Fruit fly (Drosophila melanogaster) whole organism, embryonic: Measurements from ENCODE around the gene CG15514.

Source experiments
- Abd-B ChIP-seq: fragments of 200-800 bp; sonication (Bioruptor generic); optimal IDR thresholded peaks from 2 replicates; lab custom pipeline; 2018; ENCODE audit warnings: missing biosample characterization, mild to moderate bottlenecking, missing genetic modification characterization, moderate library complexity
- Aef1 ChIP-seq: fragments of 200-800 bp; sonication (Bioruptor generic); IDR thresholded peaks from 3 replicates; pipeline ENCODE4 v1.3.6; 2022; ENCODE audit warnings: missing biosample characterization, missing genetic modification characterization
- Antp ChIP-seq: fragments of 200-800 bp; sonication (Bioruptor generic); optimal IDR thresholded peaks from 3 replicates; lab custom pipeline; 2016; ENCODE audit warnings: missing biosample characterization, missing genetic modification characterization
- Atf-2 ChIP-seq: fragments of 200-800 bp; sonication (Bioruptor generic); optimal IDR thresholded peaks from 2 replicates; lab custom pipeline; 2016; ENCODE audit warnings: missing biosample characterization, missing genetic modification characterization
- CG10267 ChIP-seq: fragments of 200-800 bp; sonication (Bioruptor generic); optimal IDR thresholded peaks from 2 replicates; lab custom pipeline; 2018; ENCODE audit warnings: missing biosample characterization, mild to moderate bottlenecking, missing genetic modification characterization, moderate library complexity
- CG10979 ChIP-seq: fragments of 200-800 bp; sonication (Bioruptor generic); optimal IDR thresholded peaks from 2 replicates; lab custom pipeline; 2018; ENCODE audit warnings: missing biosample characterization, mild to moderate bottlenecking, missing genetic modification characterization, moderate library complexity
- CG12299 ChIP-seq: fragments of 200-800 bp; sonication (Bioruptor generic); optimal IDR thresholded peaks from 2 replicates; lab custom pipeline; 2018; ENCODE audit warnings: missing biosample characterization, mild to moderate bottlenecking, missing genetic modification characterization
- CG12769 ChIP-seq: fragments of 200-800 bp; sonication (Bioruptor generic); optimal IDR thresholded peaks from 2 replicates; lab custom pipeline; 2019; ENCODE audit warnings: missing biosample characterization, mild to moderate bottlenecking, missing genetic modification characterization, moderate library complexity
- CG2120 ChIP-seq: fragments of 200-800 bp; sonication (Bioruptor generic); optimal IDR thresholded peaks from 3 replicates; lab custom pipeline; 2016; ENCODE audit warnings: missing biosample characterization, missing genetic modification characterization
- CG2199 ChIP-seq: fragments of 200-800 bp; sonication (Bioruptor generic); IDR thresholded peaks from 3 replicates; pipeline ENCODE4 v1.3.6; 2022; ENCODE audit warnings: missing biosample characterization, missing genetic modification characterization
- CG3065 ChIP-seq: fragments of 200-800 bp; sonication (Bioruptor generic); optimal IDR thresholded peaks from 2 replicates; lab custom pipeline; 2016; ENCODE audit warnings: missing biosample characterization, missing genetic modification characterization
- CG31365 ChIP-seq: fragments of 200-800 bp; sonication (Bioruptor generic); optimal IDR thresholded peaks from 2 replicates; lab custom pipeline; 2018; ENCODE audit warnings: missing biosample characterization, mild to moderate bottlenecking, missing genetic modification characterization
- CG32772 ChIP-seq: fragments of 200-800 bp; sonication (Bioruptor generic); IDR thresholded peaks from 2 replicates; pipeline ENCODE4 v1.3.6; 2022; ENCODE audit warnings: missing biosample characterization, missing genetic modification characterization
- CG3847 ChIP-seq: fragments of 200-800 bp; sonication (Bioruptor generic); IDR thresholded peaks from 2 replicates; pipeline ENCODE4 v1.3.6; 2022; ENCODE audit warnings: missing biosample characterization, missing genetic modification characterization
- CG4404 ChIP-seq: fragments of 200-800 bp; sonication (Bioruptor generic); IDR thresholded peaks from 2 replicates; pipeline ENCODE4 v1.3.6; 2022; ENCODE audit warnings: missing biosample characterization, missing genetic modification characterization
- CG4854 ChIP-seq: fragments of 200-800 bp; sonication (Bioruptor generic); optimal IDR thresholded peaks from 2 replicates; lab custom pipeline; 2016; ENCODE audit warnings: missing biosample characterization, missing genetic modification characterization, inconsistent platforms
- CG6689 ChIP-seq: fragments of 200-800 bp; sonication (Bioruptor generic); IDR thresholded peaks from 2 replicates; pipeline ENCODE4 v1.3.6; 2022; ENCODE audit warnings: missing biosample characterization, missing genetic modification characterization
- CG7271 ChIP-seq: fragments of 200-800 bp; sonication (Bioruptor generic); optimal IDR thresholded peaks from 2 replicates; lab custom pipeline; 2018; ENCODE audit warnings: missing biosample characterization, mild to moderate bottlenecking, missing genetic modification characterization, moderate library complexity
- CG7357 ChIP-seq: fragments of 200-800 bp; sonication (Bioruptor generic); IDR thresholded peaks from 3 replicates; pipeline ENCODE4 v1.3.6; 2022; ENCODE audit warnings: missing biosample characterization, missing genetic modification characterization
- CG9932 ChIP-seq: fragments of 200-800 bp; sonication (Bioruptor generic); IDR thresholded peaks from 2 replicates; pipeline ENCODE4 v1.3.6; 2022; ENCODE audit warnings: missing biosample characterization, missing genetic modification characterization
- Dek ChIP-seq: fragments of 200-800 bp; sonication (Bioruptor generic); optimal IDR thresholded peaks from 3 replicates; lab custom pipeline; 2019; ENCODE audit warnings: missing biosample characterization, mild to moderate bottlenecking, missing genetic modification characterization, moderate library complexity
- ERR ChIP-seq: fragments of 200-800 bp; sonication (Bioruptor generic); optimal IDR thresholded peaks from 2 replicates; lab custom pipeline; 2016; ENCODE audit warnings: missing biosample characterization, missing genetic modification characterization
- Ets65A ChIP-seq: fragments of 200-800 bp; sonication (Bioruptor generic); peaks from one replicate; lab custom pipeline; 2016; ENCODE audit warnings: missing biosample characterization, missing genetic modification characterization
- Gug ChIP-seq: fragments of 200-800 bp; sonication (Bioruptor generic); IDR thresholded peaks from 4 replicates; pipeline ENCODE4 v1.3.6; 2022; ENCODE audit warnings: missing biosample characterization, missing genetic modification characterization
- Hmx ChIP-seq: fragments of 200-800 bp; sonication (Bioruptor generic); optimal IDR thresholded peaks from 2 replicates; lab custom pipeline; 2016; ENCODE audit warnings: missing biosample characterization, missing genetic modification characterization
- Mad ChIP-seq: fragments of 200-800 bp; sonication (Bioruptor generic); optimal IDR thresholded peaks from 2 replicates; lab custom pipeline; 2016; ENCODE audit warnings: missing biosample characterization, missing genetic modification characterization
- Med ChIP-seq: fragments of 200-800 bp; sonication (Bioruptor generic); peaks from one replicate; lab custom pipeline; 2016; ENCODE audit warnings: missing biosample characterization, missing genetic modification characterization, mild to moderate bottlenecking, inconsistent platforms, moderate library complexity
- Myb ChIP-seq: fragments of 200-800 bp; sonication (Bioruptor generic); optimal IDR thresholded peaks from 2 replicates; lab custom pipeline; 2016; ENCODE audit warnings: missing biosample characterization, missing genetic modification characterization
- Nf-YA ChIP-seq: fragments of 200-800 bp; sonication (Bioruptor generic); IDR thresholded peaks from 2 replicates; pipeline ENCODE4 v1.3.6; 2022; ENCODE audit warnings: missing biosample characterization, missing genetic modification characterization
- Poxn ChIP-seq: fragments of 200-800 bp; sonication (Bioruptor generic); IDR thresholded peaks from 2 replicates; pipeline ENCODE4 v1.3.6; 2022; ENCODE audit warnings: missing biosample characterization, missing genetic modification characterization
- Ptx1 ChIP-seq: fragments of 200-800 bp; sonication (Bioruptor generic); IDR thresholded peaks from 2 replicates; pipeline ENCODE4 v1.3.6; 2022; ENCODE audit warnings: missing biosample characterization, missing genetic modification characterization
- Side ChIP-seq: fragments of 200-800 bp; sonication (Bioruptor generic); optimal IDR thresholded peaks from 2 replicates; lab custom pipeline; 2016; ENCODE audit warnings: missing biosample characterization, missing genetic modification characterization
- Sry-δ ChIP-seq: fragments of 200-800 bp; sonication (Bioruptor generic); optimal IDR thresholded peaks from 2 replicates; lab custom pipeline; 2016; ENCODE audit warnings: missing biosample characterization, missing genetic modification characterization
- Xrp1 ChIP-seq: fragments of 200-800 bp; sonication (Bioruptor generic); IDR thresholded peaks from 2 replicates; pipeline ENCODE4 v1.3.6; 2022; ENCODE audit warnings: missing biosample characterization, missing genetic modification characterization
- ab ChIP-seq: fragments of 200-800 bp; sonication (Bioruptor generic); optimal IDR thresholded peaks from 2 replicates; lab custom pipeline; 2016; ENCODE audit warnings: missing biosample characterization, missing genetic modification characterization
- ato ChIP-seq: fragments of 200-800 bp; sonication (Bioruptor generic); IDR thresholded peaks from 2 replicates; pipeline ENCODE4 v1.3.6; 2022; ENCODE audit warnings: missing biosample characterization, missing genetic modification characterization; ENCODE audit not compliant: partially characterized antibody
- bigmax ChIP-seq: fragments of 200-800 bp; sonication (Bioruptor generic); optimal IDR thresholded peaks from 2 replicates; lab custom pipeline; 2018; ENCODE audit warnings: missing biosample characterization, mild to moderate bottlenecking, missing genetic modification characterization
- br ChIP-seq: fragments of >200 bp; optimal IDR thresholded peaks from 2 replicates; lab custom pipeline; 2017
- bsh ChIP-seq, 2 experiments: fragments of 200-800 bp; sonication (Bioruptor generic); optimal IDR thresholded peaks; 2 replicates each; lab custom pipeline; 2017 to 2018; ENCODE audit warnings: mild to moderate bottlenecking in 2 of 2, missing biosample characterization in 2 of 2, missing genetic modification characterization in 2 of 2, moderate library complexity in 1 of 2
- dan ChIP-seq: fragments of 200-800 bp; sonication (Bioruptor generic); IDR thresholded peaks from 2 replicates; pipeline ENCODE4 v1.3.6; 2022; ENCODE audit warnings: missing biosample characterization, missing genetic modification characterization
- ems ChIP-seq: fragments of 200-800 bp; sonication (Bioruptor generic); optimal IDR thresholded peaks from 3 replicates; lab custom pipeline; 2016; ENCODE audit warnings: missing biosample characterization, missing genetic modification characterization
- eve ChIP-seq, 2 experiments: fragments of >200 bp; optimal IDR thresholded peaks; 2 replicates each; lab custom pipeline; 2017; ENCODE audit warnings: missing biosample characterization in 2 of 2, missing genetic modification characterization in 2 of 2
- fd96Cb ChIP-seq: fragments of 200-800 bp; sonication (Bioruptor generic); optimal IDR thresholded peaks from 2 replicates; lab custom pipeline; 2018; ENCODE audit warnings: missing biosample characterization, mild to moderate bottlenecking, missing genetic modification characterization, moderate library complexity
- lab ChIP-seq: fragments of 200-800 bp; sonication (Bioruptor generic); optimal IDR thresholded peaks from 3 replicates; lab custom pipeline; 2017; ENCODE audit warnings: missing biosample characterization, missing genetic modification characterization, mild to moderate bottlenecking, moderate library complexity, missing genetic modification reagents
- nmo ChIP-seq: fragments of 200-800 bp; sonication (Bioruptor generic); optimal IDR thresholded peaks from 2 replicates; lab custom pipeline; 2018; ENCODE audit warnings: missing biosample characterization, mild to moderate bottlenecking, missing genetic modification characterization, moderate library complexity
- odd ChIP-seq: fragments of 200-800 bp; sonication (Bioruptor generic); optimal IDR thresholded peaks from 2 replicates; lab custom pipeline; 2017; ENCODE audit warnings: missing biosample characterization, mild to moderate bottlenecking, missing genetic modification characterization
- ranshi ChIP-seq: fragments of 200-800 bp; sonication (Bioruptor generic); IDR thresholded peaks from 2 replicates; pipeline ENCODE4 v1.3.6; 2022; ENCODE audit warnings: missing biosample characterization, missing genetic modification characterization
- rib ChIP-seq: fragments of 200-800 bp; sonication (Bioruptor generic); IDR thresholded peaks from 2 replicates; pipeline ENCODE4 v1.3.6; 2022; ENCODE audit warnings: missing biosample characterization, missing genetic modification characterization
- run ChIP-seq: fragments of 200-800 bp; sonication (Bioruptor generic); optimal IDR thresholded peaks from 3 replicates; lab custom pipeline; 2018; ENCODE audit warnings: missing biosample characterization, mild to moderate bottlenecking, missing genetic modification characterization
- sim ChIP-seq: fragments of 200-800 bp; sonication (Bioruptor generic); IDR thresholded peaks from 2 replicates; pipeline ENCODE4 v1.3.6; 2022; ENCODE audit warnings: missing biosample characterization, missing genetic modification characterization
- sob ChIP-seq: fragments of 200-800 bp; sonication (Bioruptor generic); IDR thresholded peaks from 2 replicates; pipeline ENCODE4 v1.3.6; 2022; ENCODE audit warnings: missing biosample characterization, missing genetic modification characterization

CG15514 gene

dm6 chr3R:29834759-29835709, 26.3 kb downstream of the CG15514 start, which contains the start of gene Atg16 (continued):
- TF ChIP-seq Aef1 (GFP tag; lab: Robert Waterston, UW): no peak
- TF ChIP-seq fd96Cb: no peak
- no peak for TF ChIP-seq Ptx1 (GFP tag; lab: Robert Waterston, UW)
- TF ChIP-seq CG12299 (tag; lab: Kevin White, UChicago): no peak
- no peak for TF ChIP-seq Side (GFP tag; lab: Kevin White, UChicago)
- TF ChIP-seq Gug (GFP tag; lab: Robert Waterston, UW): no peak; the same call in 3 of the 4 replicates
- TF ChIP-seq CG2120 (GFP tag; lab: Kevin White, UChicago): peak; percentile 36
- no peak for TF ChIP-seq Atf-2 (GFP tag; lab: Kevin White, UChicago)
- TF ChIP-seq rib (GFP tag; lab: Robert Waterston, UW): no peak
- TF ChIP-seq Dek (tag; lab: Kevin White, UChicago): no peak
- no peak for TF ChIP-seq CG4404 (GFP tag; lab: Robert Waterston, UW)
- TF ChIP-seq Hmx: no peak
- peak; percentile 48 for TF ChIP-seq CG9932
- TF ChIP-seq Antp (GFP tag; lab: Kevin White, UChicago): no peak
- no peak for TF ChIP-seq CG3065
- TF ChIP-seq ab (GFP tag; lab: Kevin White, UChicago): no peak
- no peak for TF ChIP-seq bsh (GFP tag; optimal IDR thresholded peaks at IDR 0.05; lab: Kevin White, UChicago)
- TF ChIP-seq CG4854 (GFP tag; lab: Kevin White, UChicago): no peak
- TF ChIP-seq Nf-YA (GFP tag; lab: Robert Waterston, UW): no peak
- no peak for TF ChIP-seq CG7271 (tag; lab: Kevin White, UChicago)
- no peak for TF ChIP-seq CG7357 (GFP tag; lab: Robert Waterston, UW)
- 0 out of 2 replicates have a peak, but pooled peaks have one; percentile 9 for TF ChIP-seq sob
- peak; percentile 90 for TF ChIP-seq Myb (GFP tag; lab: Kevin White, UChicago)
- TF ChIP-seq dan: no peak
- TF ChIP-seq Poxn: no peak
- TF ChIP-seq ems (GFP tag; lab: Kevin White, UChicago): no peak
- peak; percentile 7 for TF ChIP-seq nmo (GFP tag; lab: Kevin White, UChicago)
- TF ChIP-seq CG32772 (GFP tag; lab: Robert Waterston, UW): no peak
- TF ChIP-seq CG10267 (tag; lab: Kevin White, UChicago): peak; percentile 90
- no peak for TF ChIP-seq CG12769 (tag; lab: Kevin White, UChicago)
- TF ChIP-seq sim (GFP tag; lab: Robert Waterston, UW): no peak
- no peak for TF ChIP-seq odd (GFP tag; lab: Kevin White, UChicago)
- no peak for TF ChIP-seq bigmax (GFP tag; lab: Kevin White, UChicago)
- no peak for TF ChIP-seq CG6689 (GFP tag; lab: Robert Waterston, UW)
- TF ChIP-seq lab (GFP tag; lab: Kevin White, UChicago): no peak
- TF ChIP-seq br (lab: Kevin White, UChicago): no peak
- TF ChIP-seq Ets65A (GFP tag; lab: Kevin White, UChicago): peak; percentile 68
- TF ChIP-seq Med: peak; percentile 84
- TF ChIP-seq CG2199 (GFP tag; lab: Robert Waterston, UW): no peak
- no peak for TF ChIP-seq eve (GFP tag; optimal IDR thresholded peaks at IDR 0.05; lab: Kevin White, UChicago)
- TF ChIP-seq CG3847 (GFP tag; lab: Robert Waterston, UW): 0 out of 2 replicates have a peak, but pooled peaks have one; percentile 27
- TF ChIP-seq CG31365: no peak
- TF ChIP-seq Abd-B (GFP tag; lab: Kevin White, UChicago): no peak
- 0 out of 2 replicates have a peak, but pooled peaks have one; percentile 16 for TF ChIP-seq ranshi (GFP tag; lab: Robert Waterston, UW)
- TF ChIP-seq ato (GFP tag; lab: Robert Waterston, UW): peak; percentile 80
- no peak for TF ChIP-seq Xrp1 (GFP tag; lab: Robert Waterston, UW)
- TF ChIP-seq ERR (GFP tag; lab: Kevin White, UChicago): no peak
- TF ChIP-seq Mad (GFP tag; lab: Kevin White, UChicago): no peak
- peak; percentile 81 for TF ChIP-seq Sry-δ
- TF ChIP-seq run (tag; lab: Kevin White, UChicago): no peak
- TF ChIP-seq CG10979 (tag; lab: Kevin White, UChicago): no peak
